Fruit fly (Drosophila melanogaster) whole organism, embryonic: ENCODE results near the gene Abl.

ENCODE experiments used
- B-H2 ChIP-seq: fragments of 200-800 bp; sonication (Bioruptor generic); optimal IDR thresholded peaks from 2 replicates; lab custom pipeline; 2018; ENCODE audit warnings: missing biosample characterization, mild to moderate bottlenecking, missing genetic modification characterization
- BEAF-32 ChIP-seq: fragments of 200-800 bp; sonication (Bioruptor generic); optimal IDR thresholded peaks from 3 replicates; lab custom pipeline; 2017; ENCODE audit warnings: missing biosample characterization, missing genetic modification characterization, mild to moderate bottlenecking, moderate library complexity, missing genetic modification reagents
- Bgb ChIP-seq: fragments of 200-800 bp; sonication (Bioruptor generic); IDR thresholded peaks from 2 replicates; pipeline ENCODE4 v1.3.6; 2022; ENCODE audit warnings: missing biosample characterization, missing genetic modification characterization; ENCODE audit not compliant: partially characterized antibody
- CG10431 ChIP-seq: fragments of 200-800 bp; sonication (Bioruptor generic); optimal IDR thresholded peaks from 3 replicates; lab custom pipeline; 2018; ENCODE audit warnings: missing biosample characterization, mild to moderate bottlenecking, missing genetic modification characterization
- CG10565 ChIP-seq: fragments of 200-800 bp; sonication (Bioruptor generic); optimal IDR thresholded peaks from 3 replicates; lab custom pipeline; 2016; ENCODE audit warnings: missing biosample characterization, mild to moderate bottlenecking, missing genetic modification characterization
- CG11085 ChIP-seq: fragments of 200-800 bp; sonication (Bioruptor generic); IDR thresholded peaks from 2 replicates; pipeline ENCODE4 v1.3.6; 2022; ENCODE audit warnings: missing biosample characterization, missing genetic modification characterization
- CG12219 ChIP-seq: fragments of 200-800 bp; sonication (Bioruptor generic); optimal IDR thresholded peaks from 3 replicates; lab custom pipeline; 2018; ENCODE audit warnings: missing biosample characterization, mild to moderate bottlenecking, missing genetic modification characterization
- CG13287 ChIP-seq: fragments of 200-800 bp; sonication (Bioruptor generic); IDR thresholded peaks from 2 replicates; pipeline ENCODE4 v1.3.6; 2022; ENCODE audit warnings: missing biosample characterization, missing genetic modification characterization; ENCODE audit not compliant: partially characterized antibody
- CG13894 ChIP-seq: fragments of 200-800 bp; sonication (Bioruptor generic); optimal IDR thresholded peaks from 3 replicates; lab custom pipeline; 2018; ENCODE audit warnings: missing biosample characterization, mild to moderate bottlenecking, missing genetic modification characterization, moderate library complexity
- CG14014 ChIP-seq: fragments of 200-800 bp; sonication (Bioruptor generic); IDR thresholded peaks from 2 replicates; pipeline ENCODE4 v1.3.6; 2022; ENCODE audit warnings: missing biosample characterization, missing genetic modification characterization
- CG14441 ChIP-seq: fragments of 200-800 bp; sonication (Bioruptor generic); IDR thresholded peaks from 2 replicates; pipeline ENCODE4 v1.3.6; 2022; ENCODE audit warnings: missing biosample characterization, missing genetic modification characterization
- CG14667 ChIP-seq: fragments of 200-800 bp; sonication (Bioruptor generic); IDR thresholded peaks from 2 replicates; pipeline ENCODE4 v1.3.6; 2022; ENCODE audit warnings: missing biosample characterization, missing genetic modification characterization
- CG16815 ChIP-seq: fragments of 200-800 bp; sonication (Bioruptor generic); optimal IDR thresholded peaks from 3 replicates; lab custom pipeline; 2017; ENCODE audit warnings: missing biosample characterization, mild to moderate bottlenecking, missing genetic modification characterization
- CG17186 ChIP-seq: fragments of 200-800 bp; sonication (Bioruptor generic); optimal IDR thresholded peaks from 3 replicates; lab custom pipeline; 2017; ENCODE audit warnings: missing biosample characterization, missing genetic modification reagents, missing genetic modification characterization
- CG17802 ChIP-seq: fragments of 200-800 bp; sonication (Bioruptor generic); optimal IDR thresholded peaks from 2 replicates; lab custom pipeline; 2018; ENCODE audit warnings: missing biosample characterization, mild to moderate bottlenecking, missing genetic modification characterization, moderate library complexity
- CG18476 ChIP-seq: fragments of 200-800 bp; sonication (Bioruptor generic); optimal IDR thresholded peaks from 2 replicates; lab custom pipeline; 2016; ENCODE audit warnings: missing biosample characterization, mild to moderate bottlenecking, missing genetic modification characterization
- CG18619 ChIP-seq: fragments of 200-800 bp; sonication (Bioruptor generic); optimal IDR thresholded peaks from 3 replicates; lab custom pipeline; 2017; ENCODE audit warnings: missing biosample characterization, mild to moderate bottlenecking, missing genetic modification characterization
- CG31224 ChIP-seq: fragments of 200-800 bp; sonication (Bioruptor generic); IDR thresholded peaks from 2 replicates; pipeline ENCODE4 v1.3.6; 2022; ENCODE audit warnings: missing biosample characterization, missing genetic modification characterization
- CG32532 ChIP-seq: fragments of 200-800 bp; sonication (Bioruptor generic); IDR thresholded peaks from 2 replicates; pipeline ENCODE4 v1.3.6; 2022; ENCODE audit warnings: missing biosample characterization, missing genetic modification characterization
- CG33557 ChIP-seq: fragments of 200-800 bp; sonication (Bioruptor generic); optimal IDR thresholded peaks from 2 replicates; lab custom pipeline; 2019; ENCODE audit warnings: missing biosample characterization, mild to moderate bottlenecking, missing genetic modification characterization, moderate library complexity
- CG34224 ChIP-seq: fragments of 200-800 bp; sonication (Bioruptor generic); IDR thresholded peaks from 3 replicates; pipeline ENCODE4 v1.3.6; 2022; ENCODE audit warnings: missing biosample characterization, missing genetic modification characterization; ENCODE audit not compliant: partially characterized antibody
- CG3726 ChIP-seq: fragments of 200-800 bp; sonication (Bioruptor generic); IDR thresholded peaks from 3 replicates; pipeline ENCODE4, ENCODE4 v1.3.6; 2022; ENCODE audit warnings: missing biosample characterization, missing genetic modification characterization
- CG3838 ChIP-seq: fragments of 200-800 bp; sonication (Bioruptor generic); optimal IDR thresholded peaks from 3 replicates; lab custom pipeline; 2016; ENCODE audit warnings: missing biosample characterization, missing genetic modification characterization
- CG4328 ChIP-seq: fragments of 200-800 bp; sonication (Bioruptor generic); optimal IDR thresholded peaks from 3 replicates; lab custom pipeline; 2017; ENCODE audit warnings: missing biosample characterization, missing genetic modification reagents, missing genetic modification characterization
- CG6272 ChIP-seq: fragments of 200-800 bp; sonication (Bioruptor generic); IDR thresholded peaks from 2 replicates; pipeline ENCODE4 v1.3.6; 2022; ENCODE audit warnings: missing biosample characterization, missing genetic modification characterization
- CG9215 ChIP-seq: fragments of 200-800 bp; sonication (Bioruptor generic); IDR thresholded peaks from 2 replicates; pipeline ENCODE4 v1.3.6; 2022; ENCODE audit warnings: missing biosample characterization, missing genetic modification characterization
- HLH4C ChIP-seq: fragments of 200-800 bp; sonication (Bioruptor generic); IDR thresholded peaks from 3 replicates; pipeline ENCODE4 v1.3.6; 2022; ENCODE audit warnings: missing biosample characterization, missing genetic modification characterization; ENCODE audit not compliant: partially characterized antibody
- Hr39 ChIP-seq: fragments of >200 bp; optimal IDR thresholded peaks from 2 replicates; lab custom pipeline; 2017
- Max ChIP-seq: fragments of 200-800 bp; sonication (Bioruptor generic); optimal IDR thresholded peaks from 2 replicates; lab custom pipeline; 2016; ENCODE audit warnings: missing biosample characterization, mild to moderate bottlenecking, missing genetic modification characterization
- NC2α ChIP-seq: fragments of 200-800 bp; sonication (Bioruptor generic); optimal IDR thresholded peaks from 2 replicates; lab custom pipeline; 2016; ENCODE audit warnings: missing biosample characterization, missing genetic modification characterization
- NC2β ChIP-seq: fragments of 200-800 bp; sonication (Bioruptor generic); optimal IDR thresholded peaks from 2 replicates; lab custom pipeline; 2016; ENCODE audit warnings: missing biosample characterization, missing genetic modification characterization
- Poxn ChIP-seq: fragments of 200-800 bp; sonication (Bioruptor generic); IDR thresholded peaks from 2 replicates; pipeline ENCODE4 v1.3.6; 2022; ENCODE audit warnings: missing biosample characterization, missing genetic modification characterization
- Sox100B ChIP-seq: fragments of 200-800 bp; sonication (Bioruptor generic); optimal IDR thresholded peaks from 3 replicates; lab custom pipeline; 2018; ENCODE audit warnings: missing biosample characterization, mild to moderate bottlenecking, missing genetic modification characterization
- Sry-β ChIP-seq: fragments of 200-800 bp; sonication (Bioruptor generic); optimal IDR thresholded peaks from 2 replicates; lab custom pipeline; 2018; ENCODE audit warnings: missing biosample characterization, mild to moderate bottlenecking, missing genetic modification characterization, moderate library complexity
- Tbp ChIP-seq: fragments of >200 bp; optimal IDR thresholded peaks from 2 replicates; lab custom pipeline; 2018; ENCODE audit warnings: missing biosample characterization, missing genetic modification characterization
- chif ChIP-seq, 2 experiments: fragments of 200-800 bp; sonication (Bioruptor generic); optimal IDR thresholded peaks; 3 replicates each; lab custom pipeline; 2016; ENCODE audit warnings: missing biosample characterization in 2 of 2, missing genetic modification characterization in 2 of 2
- corto ChIP-seq: fragments of 200-800 bp; sonication (Bioruptor generic); optimal IDR thresholded peaks from 2 replicates; lab custom pipeline; 2016; ENCODE audit warnings: missing biosample characterization, mild to moderate bottlenecking, missing genetic modification characterization, moderate library complexity
- emc ChIP-seq: fragments of 200-800 bp; sonication (Bioruptor generic); optimal IDR thresholded peaks from 2 replicates; lab custom pipeline; 2016; ENCODE audit warnings: missing biosample characterization, missing genetic modification characterization
- gem ChIP-seq: fragments of 200-800 bp; sonication (Bioruptor generic); optimal IDR thresholded peaks from 2 replicates; lab custom pipeline; 2019; ENCODE audit warnings: missing biosample characterization, mild to moderate bottlenecking, missing genetic modification characterization, moderate library complexity
- gfzf ChIP-seq: fragments of 200-800 bp; sonication (Bioruptor generic); optimal IDR thresholded peaks from 2 replicates; lab custom pipeline; 2016; ENCODE audit warnings: missing biosample characterization, mild to moderate bottlenecking, missing genetic modification characterization, moderate library complexity
- gro ChIP-seq: fragments of 200-800 bp; sonication (Bioruptor generic); optimal IDR thresholded peaks from 2 replicates; lab custom pipeline; 2016; ENCODE audit warnings: missing biosample characterization, missing genetic modification characterization
- hbn ChIP-seq: fragments of 200-800 bp; sonication (Bioruptor generic); IDR thresholded peaks from 2 replicates; pipeline ENCODE4 v1.3.6; 2022; ENCODE audit warnings: missing biosample characterization, missing genetic modification characterization; ENCODE audit not compliant: partially characterized antibody
- her ChIP-seq: fragments of 200-800 bp; sonication (Bioruptor generic); optimal IDR thresholded peaks from 2 replicates; lab custom pipeline; 2016; ENCODE audit warnings: missing biosample characterization, missing genetic modification characterization
- ken ChIP-seq: fragments of 200-800 bp; sonication (Bioruptor generic); IDR thresholded peaks from 3 replicates; pipeline ENCODE4 v1.3.6; 2022; ENCODE audit warnings: missing biosample characterization, missing genetic modification characterization
- mam ChIP-seq: fragments of 200-800 bp; sonication (Bioruptor generic); optimal IDR thresholded peaks from 3 replicates; lab custom pipeline; 2016; ENCODE audit warnings: missing biosample characterization, missing genetic modification characterization
- nerfin-2 ChIP-seq: fragments of 200-800 bp; sonication (Bioruptor generic); IDR thresholded peaks from 2 replicates; pipeline ENCODE4 v1.3.6; 2022; ENCODE audit warnings: missing biosample characterization, missing genetic modification characterization; ENCODE audit not compliant: partially characterized antibody
- row ChIP-seq: fragments of 200-800 bp; sonication (Bioruptor generic); IDR thresholded peaks from 3 replicates; pipeline ENCODE4 v1.3.6; 2022; ENCODE audit warnings: missing biosample characterization, missing genetic modification characterization
- sim ChIP-seq: fragments of 200-800 bp; sonication (Bioruptor generic); IDR thresholded peaks from 2 replicates; pipeline ENCODE4 v1.3.6; 2022; ENCODE audit warnings: missing biosample characterization, missing genetic modification characterization
- slbo ChIP-seq: fragments of 200-800 bp; sonication (Bioruptor generic); IDR thresholded peaks from 2 replicates; pipeline ENCODE4 v1.3.6; 2022; ENCODE audit warnings: missing biosample characterization, missing genetic modification characterization
- tap ChIP-seq: fragments of 200-800 bp; optimal IDR thresholded peaks from 3 replicates; lab custom pipeline; 2019; ENCODE audit warnings: missing biosample characterization, mild to moderate bottlenecking, missing genetic modification characterization, moderate library complexity
- vfl ChIP-seq: fragments of 200-800 bp; sonication (Bioruptor generic); optimal IDR thresholded peaks from 2 replicates; lab custom pipeline; 2016; ENCODE audit warnings: missing biosample characterization, missing genetic modification characterization

The Abl gene

dm6 chr3L:16642088-16642507 lies 5.6 kb downstream of the Abl start (continued):
- TF ChIP-seq CG16815 (peak; percentile 54), vfl (GFP tag; lab: Kevin White, UChicago) (no peak), Max (GFP tag; lab: Kevin White, UChicago) (peak; percentile 27), mam (GFP tag; lab: Kevin White, UChicago) (no peak), hbn (GFP tag; lab: Robert Waterston, UW) (no peak), CG34224 (GFP tag; lab: Robert Waterston, UW) (no peak), tap (tag; lab: Kevin White, UChicago) (peak; percentile 49), gro (GFP tag; lab: Kevin White, UChicago) (no peak), HLH4C (GFP tag; lab: Robert Waterston, UW) (no peak), CG12219 (GFP tag; lab: Kevin White, UChicago) (peak; percentile 30), chif (GFP tag; optimal IDR thresholded peaks at IDR 0.05; lab: Kevin White, UChicago) (peak; percentile 33 to 66), CG3726 (no peak), row (GFP tag; lab: Robert Waterston, UW) (0 out of 3 replicates have a peak, but pooled peaks have one; percentile 27), Sry-β (GFP tag; lab: Kevin White, UChicago) (no peak), NC2β (GFP tag; lab: Kevin White, UChicago) (no peak), CG13894 (no peak), Bgb (GFP tag; lab: Robert Waterston, UW) (no peak), B-H2 (GFP tag; lab: Kevin White, UChicago) (no peak), Hr39 (lab: Kevin White, UChicago) (no peak), NC2α (no peak), sim (GFP tag; lab: Robert Waterston, UW) (no peak), CG6272 (GFP tag; lab: Robert Waterston, UW) (no peak), Sox100B (peak; percentile 87), ken (GFP tag; lab: Robert Waterston, UW) (peak; percentile 27; the same call in 2 of the 3 replicates), CG18619 (peak; percentile 23), emc (GFP tag; lab: Kevin White, UChicago) (no peak), CG17802 (tag; lab: Kevin White, UChicago) (no peak), CG17186 (GFP tag; lab: Kevin White, UChicago) (no peak), BEAF-32 (GFP tag; lab: Kevin White, UChicago) (no peak), CG13287 (GFP tag; lab: Robert Waterston, UW) (no peak), CG10565 (GFP tag; lab: Kevin White, UChicago) (no peak), gfzf (GFP tag; lab: Kevin White, UChicago) (no peak), corto (no peak), CG4328 (GFP tag; lab: Kevin White, UChicago) (peak; percentile 39), CG14441 (GFP tag; lab: Robert Waterston, UW) (0 out of 2 replicates have a peak, but pooled peaks have one; percentile 12), Tbp (GFP tag; lab: Kevin White, UChicago) (no peak), CG32532 (no peak), CG11085 (GFP tag; lab: Robert Waterston, UW) (no peak), CG14014 (GFP tag; lab: Robert Waterston, UW) (no peak), nerfin-2 (GFP tag; lab: Robert Waterston, UW) (no peak), Poxn (GFP tag; lab: Robert Waterston, UW) (no peak), gem (tag; lab: Kevin White, UChicago) (peak; percentile 80), CG10431 (GFP tag; lab: Kevin White, UChicago) (peak; percentile 45), CG31224 (GFP tag; lab: Robert Waterston, UW) (no peak), CG14667 (GFP tag; lab: Robert Waterston, UW) (0 out of 2 replicates have a peak, but pooled peaks have one; percentile 40), CG3838 (GFP tag; lab: Kevin White, UChicago) (no peak), CG33557 (GFP tag; lab: Kevin White, UChicago) (peak; percentile 59), CG9215 (no peak), CG18476 (GFP tag; lab: Kevin White, UChicago) (peak; percentile 18), slbo (GFP tag; lab: Robert Waterston, UW) (no peak), her (GFP tag; lab: Kevin White, UChicago) (no peak)
